Fruit fly (Drosophila melanogaster): ENCODE results near the gene CG17593.

- TF ChIP-seq CG8478 (optimal IDR thresholded peaks at IDR 0.05) = no peak
- no peak for TF ChIP-seq usp (GFP tag; optimal IDR thresholded peaks at IDR 0.05)
- no peak for TF ChIP-seq pan (optimal IDR thresholded peaks at IDR 0.05)
- TF ChIP-seq EcR (GFP tag; optimal IDR thresholded peaks at IDR 0.05) = no peak
Observed at dm6 chr2L:3490971-3491370, 23.7 kb upstream of the CG17593 start, which contains the start of gene CG15414.
